Worm (Caenorhabditis elegans) whole organism, L4 larva: ENCODE data around the gene msp-81.

Experiments used
- F26F4.8 ChIP-seq: fragments of 200-800 bp; sonication (Bioruptor generic); conservative IDR thresholded peaks from 2 replicates; pipeline ENCODE4 v1.3.6; 2022; ENCODE audit warnings: missing genetic modification characterization, missing compliant biosample characterization
- aha-1 ChIP-seq: fragments of 150-350 bp; peaks from one replicate; lab custom pipeline; 2014; ENCODE audit warnings: missing biosample characterization, missing genetic modification characterization
- aly-2 ChIP-seq: sonication (generic microtip); optimal IDR thresholded peaks from 2 replicates; lab custom pipeline; 2018; ENCODE audit warnings: missing biosample characterization, missing genetic modification characterization
- ama-1 ChIP-seq: fragments of 150-350 bp; optimal IDR thresholded peaks from 2 replicates; lab custom pipeline; 2014; ENCODE audit warnings: inconsistent platforms, mixed read lengths
- arid-1 ChIP-seq: fragments of 200-800 bp; sonication (Bioruptor generic); conservative IDR thresholded peaks from 2 replicates; pipeline ENCODE4 v1.3.6; 2022; ENCODE audit warnings: missing genetic modification reagents, missing genetic modification characterization, missing compliant biosample characterization
- attf-4 ChIP-seq: sonication (generic microtip); optimal IDR thresholded peaks from 3 replicates; lab custom pipeline; 2017; ENCODE audit warnings: missing biosample characterization, missing genetic modification characterization
- ceh-28 ChIP-seq: fragments of 150-350 bp; optimal IDR thresholded peaks from 2 replicates; lab custom pipeline; 2014; ENCODE audit warnings: missing biosample characterization, missing genetic modification reagents, missing genetic modification characterization
- ceh-32 ChIP-seq: sonication (generic microtip); optimal IDR thresholded peaks from 2 replicates; lab custom pipeline; 2016; ENCODE audit warnings: mild to moderate bottlenecking, missing genetic modification characterization, missing compliant biosample characterization; ENCODE audit not compliant: poor library complexity
- ctbp-1 ChIP-seq: fragments of 200-800 bp; sonication (Bioruptor generic); IDR thresholded peaks from 2 replicates; pipeline ENCODE4 v1.3.6; 2022; ENCODE audit warnings: missing genetic modification reagents, missing genetic modification characterization, missing compliant biosample characterization
- daf-19 ChIP-seq: fragments of 200-800 bp; sonication (Bioruptor generic); conservative IDR thresholded peaks from 2 replicates; pipeline ENCODE4 v1.3.6; 2022; ENCODE audit warnings: missing genetic modification characterization, missing compliant biosample characterization
- daf-8 ChIP-seq: fragments of 200-800 bp; sonication (Bioruptor generic); IDR thresholded peaks from 2 replicates; pipeline ENCODE4 v1.3.6; 2022; ENCODE audit warnings: missing genetic modification characterization, missing compliant biosample characterization
- dmd-6 ChIP-seq: fragments of 200-800 bp; sonication (Bioruptor generic); IDR thresholded peaks from 2 replicates; pipeline ENCODE4 v1.3.6; 2022; ENCODE audit warnings: missing genetic modification reagents, missing genetic modification characterization, missing compliant biosample characterization
- dmd-8 ChIP-seq: fragments of 200-800 bp; sonication (Bioruptor generic); IDR thresholded peaks from 2 replicates; pipeline ENCODE4 v1.3.6; 2022; ENCODE audit warnings: missing genetic modification characterization, missing compliant biosample characterization
- dmd-9 ChIP-seq: fragments of 200-800 bp; sonication (Bioruptor generic); IDR thresholded peaks from 2 replicates; pipeline ENCODE4 v1.3.6; 2022; ENCODE audit warnings: missing genetic modification reagents, missing genetic modification characterization, missing compliant biosample characterization
- duxl-1 ChIP-seq: sonication (generic microtip); optimal IDR thresholded peaks from 2 replicates; lab custom pipeline; 2016; ENCODE audit warnings: mild to moderate bottlenecking, missing genetic modification characterization, moderate library complexity, missing compliant biosample characterization; ENCODE audit not compliant: poor library complexity
- egl-43 ChIP-seq: fragments of 200-800 bp; sonication (Bioruptor generic); IDR thresholded peaks from 2 replicates; pipeline ENCODE4 v1.3.6; 2022; ENCODE audit warnings: missing genetic modification reagents, missing genetic modification characterization, missing compliant biosample characterization
- fkh-10 ChIP-seq: fragments of 150-350 bp; optimal IDR thresholded peaks from 2 replicates; lab custom pipeline; 2014; ENCODE audit warnings: missing biosample characterization, missing genetic modification reagents, missing genetic modification characterization
- fos-1 ChIP-seq: fragments of 150-350 bp; optimal IDR thresholded peaks from 2 replicates; lab custom pipeline; 2014; ENCODE audit warnings: missing biosample characterization, missing genetic modification characterization
- gei-8 ChIP-seq: fragments of 200-800 bp; sonication (Bioruptor generic); optimal IDR thresholded peaks from 2 replicates; lab custom pipeline; 2018; ENCODE audit warnings: mild to moderate bottlenecking, missing genetic modification characterization, missing compliant biosample characterization
- lin-13 ChIP-seq: fragments of 150-350 bp; optimal IDR thresholded peaks from 2 replicates; lab custom pipeline; 2014; ENCODE audit warnings: missing biosample characterization, missing genetic modification reagents, missing genetic modification characterization
- lin-15B ChIP-seq: fragments of 150-350 bp; sonication (generic microtip); optimal IDR thresholded peaks from 3 replicates; lab custom pipeline; 2014; ENCODE audit warnings: missing biosample characterization, missing genetic modification characterization
- lin-29 ChIP-seq: fragments of 200-800 bp; sonication (Bioruptor generic); IDR thresholded peaks from 2 replicates; pipeline ENCODE4 v1.3.6; 2022; ENCODE audit warnings: missing genetic modification reagents, missing genetic modification characterization, missing compliant biosample characterization
- lir-3 ChIP-seq: sonication (generic microtip); optimal IDR thresholded peaks from 2 replicates; lab custom pipeline; 2016; ENCODE audit warnings: mild to moderate bottlenecking, missing genetic modification characterization, missing compliant biosample characterization
- madf-9 ChIP-seq: fragments of 200-800 bp; sonication (Bioruptor generic); conservative IDR thresholded peaks from 2 replicates; pipeline ENCODE4 v1.3.6; 2022; ENCODE audit warnings: missing genetic modification reagents, missing genetic modification characterization, missing compliant biosample characterization
- mdl-1 ChIP-seq, 2 experiments: fragments of 150-350 bp in 1 of 2; sonication (generic microtip) in 1 of 2; optimal IDR thresholded peaks; 2 replicates each; lab custom pipeline; 2014 to 2017; ENCODE audit warnings: missing biosample characterization in 2 of 2, missing genetic modification characterization in 2 of 2
- mdt-29 ChIP-seq: fragments of 200-800 bp; sonication (Bioruptor generic); IDR thresholded peaks from 2 replicates; pipeline ENCODE4 v1.3.6; 2022; ENCODE audit warnings: missing genetic modification reagents, missing genetic modification characterization, missing compliant biosample characterization
- mep-1 ChIP-seq: fragments of 150-350 bp; sonication (generic microtip); optimal IDR thresholded peaks from 3 replicates; lab custom pipeline; 2014; ENCODE audit warnings: missing biosample characterization, missing genetic modification characterization
- mxl-2 ChIP-seq: fragments of 200-800 bp; sonication (Bioruptor generic); conservative IDR thresholded peaks from 2 replicates; pipeline ENCODE4 v1.3.6; 2022; ENCODE audit warnings: missing genetic modification reagents, missing genetic modification characterization, missing compliant biosample characterization
- nhr-10 ChIP-seq: fragments of 150-350 bp; optimal IDR thresholded peaks from 2 replicates; lab custom pipeline; 2014; ENCODE audit warnings: missing biosample characterization, missing genetic modification characterization
- nhr-25 ChIP-seq: sonication (generic microtip); optimal IDR thresholded peaks from 2 replicates; lab custom pipeline; 2017; ENCODE audit warnings: missing genetic modification characterization, mild to moderate bottlenecking, missing compliant biosample characterization, antibody characterized with exemption, moderate library complexity, borderline replicate concordance; ENCODE audit not compliant: insufficient read depth
- nhr-28 ChIP-seq: fragments of 150-350 bp; optimal IDR thresholded peaks from 2 replicates; lab custom pipeline; 2014; ENCODE audit warnings: missing biosample characterization, missing genetic modification characterization
- nhr-42 ChIP-seq: fragments of 200-800 bp; sonication (Bioruptor generic); IDR thresholded peaks from 2 replicates; pipeline ENCODE4 v1.3.6; 2022; ENCODE audit warnings: missing genetic modification characterization, missing compliant biosample characterization
- nhr-6 ChIP-seq: fragments of 150-350 bp; optimal IDR thresholded peaks from 2 replicates; lab custom pipeline; 2014; ENCODE audit warnings: missing biosample characterization, missing genetic modification characterization
- nhr-76 ChIP-seq: fragments of 150-350 bp; optimal IDR thresholded peaks from 2 replicates; lab custom pipeline; 2014; ENCODE audit warnings: missing biosample characterization, missing genetic modification characterization
- pha-4 ChIP-seq, 2 experiments: fragments of 150-350 bp in 1 of 2; fragments of 200-800 bp in 1 of 2; sonication (Bioruptor generic) in 1 of 2; IDR thresholded peaks in 1 of 2; optimal IDR thresholded peaks in 1 of 2; 2 replicates each; pipeline versions ENCODE4 v1.3.6 to Lab custom; 2014 to 2022; ENCODE audit warnings: missing genetic modification characterization in 2 of 2, missing genetic modification reagents in 2 of 2, missing biosample characterization in 1 of 2, missing compliant biosample characterization in 1 of 2
- php-3 ChIP-seq: fragments of 200-800 bp; sonication (Bioruptor generic); IDR thresholded peaks from 2 replicates; pipeline ENCODE4 v1.3.6; 2022; ENCODE audit warnings: missing genetic modification reagents, missing genetic modification characterization, missing compliant biosample characterization
- rbr-2 ChIP-seq: sonication (generic microtip); optimal IDR thresholded peaks from 2 replicates; lab custom pipeline; 2016; ENCODE audit warnings: missing genotype, missing genetic modification characterization, missing compliant biosample characterization
- sdz-12 ChIP-seq: fragments of 200-800 bp; sonication (Bioruptor generic); optimal IDR thresholded peaks from 2 replicates; lab custom pipeline; 2018; ENCODE audit warnings: mild to moderate bottlenecking, missing genetic modification characterization, missing compliant biosample characterization
- snpc-4 ChIP-seq: fragments of 150-350 bp; optimal IDR thresholded peaks from 2 replicates; lab custom pipeline; 2014; ENCODE audit warnings: missing biosample characterization, missing genetic modification characterization
- tag-97 ChIP-seq: fragments of 200-800 bp; sonication (Bioruptor generic); IDR thresholded peaks from 2 replicates; pipeline ENCODE4 v1.3.6; 2022; ENCODE audit warnings: missing genetic modification characterization, missing compliant biosample characterization
- unc-130 ChIP-seq: sonication (generic microtip); optimal IDR thresholded peaks from 2 replicates; lab custom pipeline; 2016; ENCODE audit warnings: missing genetic modification reagents, missing genetic modification characterization, missing compliant biosample characterization
- zag-1 ChIP-seq: fragments of 150-350 bp; optimal IDR thresholded peaks from 2 replicates; lab custom pipeline; 2014; ENCODE audit warnings: missing biosample characterization, missing genetic modification characterization
- zfp-2 ChIP-seq: sonication (generic microtip); optimal IDR thresholded peaks from 2 replicates; lab custom pipeline; 2016; ENCODE audit warnings: mild to moderate bottlenecking, missing genetic modification characterization, missing compliant biosample characterization
- zfp-3 ChIP-seq: fragments of 200-800 bp; sonication (Bioruptor generic); conservative IDR thresholded peaks from 2 replicates; pipeline ENCODE4 v1.3.6; 2022; ENCODE audit warnings: missing genetic modification reagents, missing genetic modification characterization, missing compliant biosample characterization
- zip-2 ChIP-seq: fragments of 150-350 bp; optimal IDR thresholded peaks from 2 replicates; lab custom pipeline; 2014; ENCODE audit warnings: missing biosample characterization, missing genetic modification characterization
- ztf-7 ChIP-seq: fragments of 150-350 bp; optimal IDR thresholded peaks from 2 replicates; lab custom pipeline; 2014; ENCODE audit warnings: missing biosample characterization, missing genetic modification characterization

The msp-81 gene

ce11 chrIV:9815432-9815831 is 20.8 kb downstream of the msp-81 start, which contains the start of gene egl-20:
Gene egl-20, minus strand, starts transcription at chrIV:9815532.
- TF ChIP-seq daf-8 (GFP tag; lab: Robert Waterston, UW) (no peak), pha-4 (GFP tag; IDR thresholded peaks at IDR 0.05; lab: Robert Waterston, UW) (no peak), pha-4 (tag; optimal IDR thresholded peaks at IDR 0.05; lab: Kevin White, UChicago) (no peak), attf-4 (tag; lab: Kevin White, UChicago) (no peak), nhr-10 (tag; lab: Kevin White, UChicago) (no peak), ama-1 (lab: Kevin White, UChicago) (no peak), ceh-32 (tag; lab: Kevin White, UChicago) (no peak), fkh-10 (GFP tag; lab: Kevin White, UChicago) (no peak), tag-97 (GFP tag; lab: Robert Waterston, UW) (no peak), unc-130 (GFP tag; lab: Kevin White, UChicago) (no peak), lin-13 (GFP tag; lab: Kevin White, UChicago) (no peak), ztf-7 (no peak), daf-19 (GFP tag; lab: Robert Waterston, UW) (no peak), egl-43 (GFP tag; lab: Robert Waterston, UW) (no peak), lin-15B (tag; lab: Kevin White, UChicago) (no peak), rbr-2 (tag; lab: Kevin White, UChicago) (no peak), gei-8 (GFP tag; lab: Kevin White, UChicago) (no peak), zip-2 (no peak), dmd-9 (no peak), sdz-12 (GFP tag; lab: Kevin White, UChicago) (no peak)

- TF ChIP-seq aha-1 (peak; percentile 63), nhr-42 (GFP tag; lab: Robert Waterston, UW) (no peak)
These were observed 24.7 kb downstream of the msp-81 start for ce11 chrIV:9811487-9811886.

ce11 chrIV:9810633-9811032 is 25.6 kb downstream of the msp-81 start, which contains the start of gene dct-15:
Gene dct-15, minus strand, starts transcription at chrIV:9810733.
- TF ChIP-seq mep-1 (tag; lab: Kevin White, UChicago) (no peak), lir-3 (tag; lab: Kevin White, UChicago) (no peak), lin-13 (GFP tag; lab: Kevin White, UChicago) (no peak), fos-1 (tag; lab: Kevin White, UChicago) (no peak), nhr-6 (tag; lab: Kevin White, UChicago) (no peak), madf-9 (GFP tag; lab: Robert Waterston, UW) (no peak), mdl-1 (tag; optimal IDR thresholded peaks at IDR 0.05; lab: Kevin White, UChicago) (no peak), snpc-4 (tag; lab: Kevin White, UChicago) (no peak), dmd-8 (GFP tag; lab: Robert Waterston, UW) (no peak), ctbp-1 (no peak), nhr-25 (tag; lab: Kevin White, UChicago) (no peak), zfp-3 (no peak), duxl-1 (tag; lab: Kevin White, UChicago) (no peak), dmd-9 (no peak), mdt-29 (GFP tag; lab: Robert Waterston, UW) (no peak), zfp-2 (tag; lab: Kevin White, UChicago) (no peak), nhr-28 (tag; lab: Kevin White, UChicago) (no peak)

- TF ChIP-seq arid-1 (GFP tag; lab: Robert Waterston, UW): no peak
- peak; percentile 24 for TF ChIP-seq nhr-6 (tag; lab: Kevin White, UChicago)
- no peak for TF ChIP-seq nhr-76 (tag; lab: Kevin White, UChicago)
- no peak for TF ChIP-seq ceh-28
- TF ChIP-seq lin-29 (GFP tag; lab: Robert Waterston, UW): no peak
- TF ChIP-seq F26F4.8: no peak
- peak; percentile 40; the same call in 1 of the 2 replicates for TF ChIP-seq php-3
- no peak for TF ChIP-seq attf-4 (tag; lab: Kevin White, UChicago)
- no peak for TF ChIP-seq aly-2 (tag; lab: Kevin White, UChicago)
- TF ChIP-seq daf-8 (GFP tag; lab: Robert Waterston, UW): no peak
- no peak for TF ChIP-seq pha-4 (GFP tag; IDR thresholded peaks at IDR 0.05; lab: Robert Waterston, UW)
- peak; percentile 21 for TF ChIP-seq pha-4 (tag; optimal IDR thresholded peaks at IDR 0.05; lab: Kevin White, UChicago)
- peak; percentile 44 for TF ChIP-seq lin-13 (GFP tag; lab: Kevin White, UChicago)
- no peak for TF ChIP-seq mxl-2 (GFP tag; lab: Robert Waterston, UW)
- no peak for TF ChIP-seq zag-1
- TF ChIP-seq tag-97 (GFP tag; lab: Robert Waterston, UW): no peak
- peak; percentile 70 for TF ChIP-seq dmd-6 (GFP tag; lab: Robert Waterston, UW)
- no peak for TF ChIP-seq ztf-7
These were observed 32.7 kb downstream of the msp-81 start for ce11 chrIV:9803544-9803943.
